Worm (Caenorhabditis elegans) whole organism, L2 larva: ENCODE data around the gene nac-2.

ENCODE experiments used
- C34F6.9 ChIP-seq: fragments of 150-350 bp; optimal IDR thresholded peaks from 2 replicates; lab custom pipeline; 2014; ENCODE audit warnings: missing biosample characterization, missing genetic modification characterization
- F13H6.1 ChIP-seq: sonication (generic microtip); optimal IDR thresholded peaks from 2 replicates; lab custom pipeline; 2016; ENCODE audit warnings: missing genetic modification characterization, missing compliant biosample characterization
- Y55F3AM.14 ChIP-seq: fragments of 200-800 bp; sonication (Bioruptor generic); optimal IDR thresholded peaks from 2 replicates; lab custom pipeline; 2018; ENCODE audit warnings: mild to moderate bottlenecking, missing genetic modification characterization, missing compliant biosample characterization
- alr-1 ChIP-seq: fragments of 150-350 bp; optimal IDR thresholded peaks from 2 replicates; lab custom pipeline; 2014; ENCODE audit warnings: missing biosample characterization, missing genetic modification characterization
- blmp-1 ChIP-seq: sonication (generic microtip); optimal IDR thresholded peaks from 2 replicates; lab custom pipeline; 2017; ENCODE audit warnings: missing genetic modification characterization, mild to moderate bottlenecking, missing compliant biosample characterization, antibody characterized with exemption, moderate library complexity; ENCODE audit not compliant: insufficient read depth
- ceh-16 ChIP-seq: fragments of 150-350 bp; optimal IDR thresholded peaks from 2 replicates; lab custom pipeline; 2014; ENCODE audit warnings: missing biosample characterization, missing genetic modification characterization
- ceh-82 ChIP-seq: fragments of 150-350 bp; optimal IDR thresholded peaks from 2 replicates; lab custom pipeline; 2014; ENCODE audit warnings: missing biosample characterization, missing genetic modification characterization
- crh-2 ChIP-seq: sonication (generic microtip); optimal IDR thresholded peaks from 2 replicates; lab custom pipeline; 2017; ENCODE audit warnings: missing biosample characterization, missing genetic modification characterization
- dmd-4 ChIP-seq: sonication (generic microtip); optimal IDR thresholded peaks from 2 replicates; lab custom pipeline; 2017; ENCODE audit warnings: missing biosample characterization, missing genetic modification characterization
- egl-27 ChIP-seq: sonication (generic microtip); optimal IDR thresholded peaks from 3 replicates; lab custom pipeline; 2017; ENCODE audit warnings: missing biosample characterization, missing genetic modification reagents, missing genetic modification characterization
- elt-1 ChIP-seq: fragments of 150-350 bp; optimal IDR thresholded peaks from 2 replicates; lab custom pipeline; 2014; ENCODE audit warnings: missing biosample characterization, missing genetic modification characterization
- elt-3 ChIP-seq: sonication (generic microtip); optimal IDR thresholded peaks from 2 replicates; lab custom pipeline; 2017; ENCODE audit warnings: missing biosample characterization, missing genetic modification characterization
- lin-13 ChIP-seq: fragments of 150-350 bp; optimal IDR thresholded peaks from 2 replicates; lab custom pipeline; 2014; ENCODE audit warnings: missing biosample characterization, missing genetic modification reagents, missing genetic modification characterization
- lin-39 ChIP-seq: fragments of 150-350 bp; optimal IDR thresholded peaks from 2 replicates; lab custom pipeline; 2014; ENCODE audit warnings: missing biosample characterization, missing genetic modification reagents, missing genetic modification characterization
- lsy-2 ChIP-seq, 2 experiments: fragments of 150-350 bp in 1 of 2; sonication (generic microtip) in 1 of 2; optimal IDR thresholded peaks; 2 replicates each; lab custom pipeline; 2014 to 2017; ENCODE audit warnings: missing biosample characterization in 2 of 2, missing genetic modification characterization in 2 of 2
- mbf-1 ChIP-seq: sonication (generic microtip); optimal IDR thresholded peaks from 2 replicates; lab custom pipeline; 2017; ENCODE audit warnings: missing biosample characterization, missing genetic modification characterization
- mdl-1 ChIP-seq, 2 experiments: fragments of 150-350 bp in 1 of 2; sonication (generic microtip) in 1 of 2; optimal IDR thresholded peaks; 2 replicates each; lab custom pipeline; 2017; ENCODE audit warnings: missing biosample characterization in 2 of 2, missing genetic modification characterization in 2 of 2
- nhr-11 ChIP-seq: fragments of 150-350 bp; optimal IDR thresholded peaks from 2 replicates; lab custom pipeline; 2014; ENCODE audit warnings: missing biosample characterization, missing genetic modification characterization
- nhr-12 ChIP-seq: fragments of 150-350 bp; optimal IDR thresholded peaks from 2 replicates; lab custom pipeline; 2014; ENCODE audit warnings: missing biosample characterization, missing genetic modification characterization
- nhr-129 ChIP-seq: fragments of 150-350 bp; optimal IDR thresholded peaks from 2 replicates; lab custom pipeline; 2014; ENCODE audit warnings: missing biosample characterization, missing genetic modification characterization
- nhr-21 ChIP-seq: fragments of 150-350 bp; optimal IDR thresholded peaks from 2 replicates; lab custom pipeline; 2014; ENCODE audit warnings: missing biosample characterization, missing genetic modification characterization
- nhr-23 ChIP-seq: fragments of 150-350 bp; optimal IDR thresholded peaks from 2 replicates; lab custom pipeline; 2014; ENCODE audit warnings: missing biosample characterization, missing genetic modification reagents, missing genetic modification characterization
- nhr-237 ChIP-seq: fragments of 150-350 bp; optimal IDR thresholded peaks from 2 replicates; lab custom pipeline; 2014; ENCODE audit warnings: missing biosample characterization, missing genetic modification characterization
- nhr-25 ChIP-seq: fragments of 150-350 bp; sonication (generic microtip); optimal IDR thresholded peaks from 3 replicates; lab custom pipeline; 2014; ENCODE audit warnings: missing biosample characterization, missing genetic modification characterization
- nhr-6 ChIP-seq: fragments of 150-350 bp; optimal IDR thresholded peaks from 2 replicates; lab custom pipeline; 2014; ENCODE audit warnings: missing biosample characterization, missing genetic modification characterization
- peb-1 ChIP-seq: fragments of 150-350 bp; optimal IDR thresholded peaks from 2 replicates; lab custom pipeline; 2014; ENCODE audit warnings: missing biosample characterization, missing genetic modification characterization
- sma-3 ChIP-seq: sonication (generic microtip); optimal IDR thresholded peaks from 2 replicates; lab custom pipeline; 2016; ENCODE audit warnings: missing genetic modification reagents, missing genetic modification characterization, missing compliant biosample characterization
- unc-39 ChIP-seq: fragments of 150-350 bp; optimal IDR thresholded peaks from 2 replicates; lab custom pipeline; 2014; ENCODE audit warnings: missing biosample characterization, missing genetic modification characterization
- unc-62 ChIP-seq: fragments of 150-350 bp; optimal IDR thresholded peaks from 2 replicates; lab custom pipeline; 2014; ENCODE audit warnings: missing biosample characterization, missing genetic modification reagents, missing genetic modification characterization
- zag-1 ChIP-seq: fragments of 150-350 bp; optimal IDR thresholded peaks from 2 replicates; lab custom pipeline; 2014; ENCODE audit warnings: missing biosample characterization, missing genetic modification characterization
- ztf-1 ChIP-seq: fragments of 200-800 bp; sonication (Bioruptor generic); conservative IDR thresholded peaks from 2 replicates; pipeline ENCODE4 v1.3.6; 2022; ENCODE audit warnings: missing genetic modification characterization, missing compliant biosample characterization
- ztf-4 ChIP-seq: fragments of 150-350 bp; optimal IDR thresholded peaks from 2 replicates; lab custom pipeline; 2014; ENCODE audit warnings: missing biosample characterization, missing genetic modification characterization

Gene nac-2

DNA sequence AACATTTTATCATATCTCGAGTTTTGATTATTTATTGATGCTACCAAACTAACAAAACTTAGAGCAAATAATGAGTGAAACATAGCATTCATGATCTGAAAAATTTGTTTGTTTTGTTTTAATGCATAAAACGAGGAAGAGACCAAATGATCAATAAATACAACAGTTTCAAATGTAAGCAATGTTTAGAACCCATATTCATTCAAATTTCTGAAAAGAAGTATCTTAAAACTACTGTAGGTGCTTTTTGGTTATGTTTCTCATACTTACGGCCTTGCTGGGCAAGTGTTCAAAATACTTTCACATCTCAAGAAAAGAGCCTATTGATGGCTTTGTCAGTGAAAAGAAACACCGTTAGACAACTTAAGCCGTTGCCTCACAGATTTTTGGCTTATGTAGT lies 34.6 kb upstream of the nac-2 start, which contains the start of gene F02A9.1:
Gene F02A9.1 (minus strand): TSS at position 101 of the 400 bp plus-strand sequence.
- TF ChIP-seq nhr-237 (tag; lab: Kevin White, UChicago): no peak
- TF ChIP-seq alr-1 (tag; lab: Kevin White, UChicago): no peak
- no peak for TF ChIP-seq ztf-4
- TF ChIP-seq mbf-1: no peak
- no peak for TF ChIP-seq ztf-1
- no peak for TF ChIP-seq lin-13

DNA sequence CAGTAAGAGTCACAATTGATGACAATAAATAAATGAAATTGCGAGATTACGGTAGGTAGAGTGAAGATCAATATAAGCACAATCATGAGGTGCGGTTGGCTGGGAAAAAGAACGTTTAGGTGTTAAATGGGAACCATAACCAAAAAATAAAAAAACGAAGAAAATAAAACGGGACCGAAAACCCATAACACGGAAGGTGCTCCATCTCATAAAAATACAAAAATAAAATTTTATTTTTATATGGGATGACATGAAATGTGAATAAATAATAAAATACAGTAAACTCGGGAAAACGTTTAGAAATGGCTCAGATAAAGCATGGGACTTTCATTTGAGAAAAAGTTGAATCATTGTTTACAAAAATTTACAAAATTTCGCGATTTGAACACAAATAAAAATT lies 32.4 kb upstream of the nac-2 start, which contains the start of gene F02A9.7:
Gene F02A9.7 (minus strand): TSS at position 101 of the 400 bp plus-strand sequence.
- TF ChIP-seq F13H6.1 (tag; lab: Kevin White, UChicago) (no peak), lin-39 (tag; lab: Kevin White, UChicago) (no peak), nhr-11 (tag; lab: Kevin White, UChicago) (no peak), mdl-1 (tag; optimal IDR thresholded peaks at IDR 0.05; lab: Kevin White, UChicago) (no peak), nhr-129 (no peak), nhr-12 (tag; lab: Kevin White, UChicago) (no peak), nhr-25 (tag; lab: Kevin White, UChicago) (no peak), ztf-4 (no peak), lsy-2 (tag; optimal IDR thresholded peaks at IDR 0.05; lab: Kevin White, UChicago) (no peak), lin-13 (no peak), nhr-237 (tag; lab: Kevin White, UChicago) (no peak), egl-27 (no peak), ceh-16 (tag; lab: Kevin White, UChicago) (no peak), peb-1 (tag; lab: Kevin White, UChicago) (no peak), nhr-21 (tag; lab: Kevin White, UChicago) (no peak), sma-3 (GFP tag; lab: Kevin White, UChicago) (no peak)

DNA sequence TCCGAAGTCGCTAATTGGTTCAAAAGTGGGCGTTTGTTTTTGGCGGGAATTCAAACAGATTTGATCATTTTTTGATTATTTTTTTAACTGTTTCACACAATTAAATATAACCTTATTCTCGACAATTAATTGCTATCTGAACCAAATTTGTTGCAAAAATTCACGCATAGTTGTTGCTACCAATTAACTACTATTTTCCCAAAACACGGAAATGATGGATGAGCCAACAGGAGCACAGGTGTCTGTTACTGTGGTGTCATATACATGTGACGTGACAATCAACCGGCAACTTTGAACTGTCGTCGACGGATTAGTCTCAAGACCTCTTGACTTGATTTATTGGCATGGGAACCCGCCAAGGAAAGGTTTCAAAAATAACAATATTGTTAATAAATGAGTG lies 29.6 kb upstream of the nac-2 start:
- TF ChIP-seq lin-39 (tag; lab: Kevin White, UChicago): no peak
- TF ChIP-seq lsy-2 (tag; optimal IDR thresholded peaks at IDR 0.05; lab: Kevin White, UChicago): no peak
- TF ChIP-seq dmd-4 (tag; lab: Kevin White, UChicago): no peak
- TF ChIP-seq mdl-1 (tag; optimal IDR thresholded peaks at IDR 0.05; lab: Kevin White, UChicago): no peak
- no peak for TF ChIP-seq blmp-1
- no peak for TF ChIP-seq nhr-237 (tag; lab: Kevin White, UChicago)
- no peak for TF ChIP-seq nhr-129
- no peak for TF ChIP-seq ceh-82
- no peak for TF ChIP-seq zag-1 (tag; lab: Kevin White, UChicago)
- no peak for TF ChIP-seq unc-39 (tag; lab: Kevin White, UChicago)
- TF ChIP-seq elt-1 (tag; lab: Kevin White, UChicago): no peak
- TF ChIP-seq Y55F3AM.14 (GFP tag; lab: Kevin White, UChicago): no peak

DNA sequence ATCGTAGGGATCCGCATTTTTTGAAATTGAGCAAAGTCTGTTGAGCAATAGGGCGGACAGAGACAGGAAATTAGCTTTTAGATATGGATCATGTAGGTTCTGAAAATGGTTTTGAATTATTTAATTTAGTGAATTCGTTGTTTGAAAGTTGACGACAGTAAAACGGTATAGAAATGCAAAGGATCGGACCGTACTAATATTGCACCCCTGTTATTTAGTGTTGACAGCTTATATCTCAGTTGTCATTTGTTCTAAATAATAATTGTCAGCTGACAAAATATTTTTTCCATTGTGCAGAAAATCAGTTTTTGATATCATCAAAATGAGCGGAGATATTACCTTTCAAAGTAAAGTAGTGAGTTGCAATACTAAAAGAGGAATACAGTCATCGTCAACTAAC lies 28.3 kb upstream of the nac-2 start, which contains the start of gene lin-12:
Gene lin-12 (minus strand): TSS at position 101 of the 400 bp plus-strand sequence.
- no peak for TF ChIP-seq nhr-23 (tag; lab: Kevin White, UChicago)
- no peak for TF ChIP-seq crh-2 (tag; lab: Kevin White, UChicago)
- no peak for TF ChIP-seq unc-62 (GFP tag; lab: Kevin White, UChicago)
- no peak for TF ChIP-seq ceh-82
- TF ChIP-seq elt-3 (tag; lab: Kevin White, UChicago): no peak
- TF ChIP-seq nhr-6: no peak
- TF ChIP-seq nhr-11 (tag; lab: Kevin White, UChicago): no peak

DNA sequence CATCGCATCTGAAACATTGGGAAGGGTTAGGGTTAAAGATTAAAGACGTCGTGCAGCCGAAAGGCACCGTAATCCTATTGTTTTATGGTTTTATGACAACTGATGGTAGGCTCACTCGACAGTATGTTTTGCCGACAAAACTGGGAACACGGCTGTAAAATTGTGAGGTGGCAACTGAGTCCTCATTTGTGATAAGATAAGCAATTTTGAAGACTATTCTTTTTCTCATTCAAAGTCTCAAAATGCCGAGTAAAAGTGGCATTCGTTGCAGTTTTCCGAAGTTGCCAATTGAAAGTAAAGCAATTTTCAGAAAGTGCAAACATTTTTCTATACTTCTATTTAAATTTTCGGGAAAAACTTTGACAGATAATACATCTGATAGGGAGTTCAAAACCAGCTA lies 26.6 kb upstream of the nac-2 start:
- no peak for TF ChIP-seq C34F6.9

DNA sequence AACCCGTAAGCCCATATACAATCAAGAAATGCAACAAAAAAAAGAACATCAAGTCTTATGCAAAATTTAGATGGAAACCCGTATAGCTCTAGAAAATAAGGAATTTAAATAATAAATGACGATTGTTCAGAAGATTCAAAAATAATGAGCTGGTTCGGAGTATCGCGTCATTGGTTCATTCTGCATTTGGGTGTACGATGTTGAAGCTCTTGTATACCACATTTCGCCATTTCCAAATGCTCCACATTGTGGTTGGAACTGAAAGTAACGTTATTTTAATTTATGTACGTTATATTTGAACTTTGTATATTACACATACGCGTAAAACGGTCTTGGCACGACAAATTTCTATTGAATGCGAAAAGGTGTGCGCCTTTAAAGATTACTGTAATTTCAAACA lies 17.2 kb upstream of the nac-2 start:
- peak; percentile 21 for TF ChIP-seq crh-2 (tag; lab: Kevin White, UChicago)
- no peak for TF ChIP-seq alr-1 (tag; lab: Kevin White, UChicago)
- peak in 1 of 2 experiments; percentile 35 for TF ChIP-seq lsy-2 (tag; optimal IDR thresholded peaks at IDR 0.05; lab: Kevin White, UChicago)
- TF ChIP-seq nhr-237 (tag; lab: Kevin White, UChicago): no peak
